Worm (Caenorhabditis elegans): Measurements from ENCODE around the gene unc-112.

unc-112 gene

DNA sequence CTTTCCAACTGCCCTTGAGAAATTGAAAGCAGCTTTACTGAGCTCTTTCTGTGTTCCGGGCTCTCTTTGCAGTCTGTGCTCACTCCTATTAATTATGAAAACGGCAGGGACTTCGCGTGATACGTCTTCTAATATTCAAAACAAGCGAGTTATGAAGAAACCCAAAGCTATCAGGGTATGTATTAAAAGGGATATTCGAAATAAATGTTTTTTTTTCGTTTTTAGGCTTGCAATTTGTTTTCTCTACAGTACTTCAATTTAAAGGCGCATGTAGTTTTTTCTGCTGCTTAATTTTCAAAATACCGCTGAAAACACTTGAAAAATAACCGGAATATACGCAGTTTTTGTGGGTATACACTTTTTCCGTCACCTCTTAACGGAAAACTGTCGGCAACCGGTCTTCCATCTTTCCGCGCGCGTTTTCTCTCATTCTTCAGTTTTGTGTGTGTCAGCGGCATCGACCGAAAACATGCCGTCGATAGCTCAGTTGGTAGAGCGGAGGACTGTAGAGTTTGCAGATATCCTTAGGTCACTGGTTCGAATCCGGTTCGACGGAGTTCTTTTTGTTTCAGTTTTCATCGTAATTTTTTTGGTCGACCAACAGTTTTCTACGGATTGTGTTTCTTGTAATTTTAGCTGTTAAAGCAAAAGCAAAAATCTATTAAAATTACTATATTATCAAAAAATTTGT lies 7.2 kb downstream of the unc-112 start, which contains the start of gene gasr-8:
Gene gasr-8, plus strand, starts transcription at position 51 of the 691 bp plus-strand sequence.
- TF ChIP-seq T22C8.4 (GFP tag; IDR thresholded peaks at IDR 0.05) (peak; percentile 34; the same call in 1 of the 2 replicates), med-1 (GFP tag; optimal IDR thresholded peaks at IDR 0.05; ENCODE audit: insufficient read depth) (peak; percentile 2), klf-2 (GFP tag; conservative IDR thresholded peaks at IDR 0.05) (0 out of 2 replicates have a peak, but pooled peaks have one; percentile 61), ztf-23 (GFP tag; IDR thresholded peaks at IDR 0.05) (no peak), ztf-29 (GFP tag; IDR thresholded peaks at IDR 0.05) (no peak), tab-1 (GFP tag; IDR thresholded peaks at IDR 0.05) (peak; percentile 79), cog-1 (tag; optimal IDR thresholded peaks at IDR 0.05) (no peak), flt-1 (GFP tag; IDR thresholded peaks at IDR 0.05) (peak; percentile 88), ref-1 (GFP tag; conservative IDR thresholded peaks at IDR 0.05) (no peak)

DNA sequence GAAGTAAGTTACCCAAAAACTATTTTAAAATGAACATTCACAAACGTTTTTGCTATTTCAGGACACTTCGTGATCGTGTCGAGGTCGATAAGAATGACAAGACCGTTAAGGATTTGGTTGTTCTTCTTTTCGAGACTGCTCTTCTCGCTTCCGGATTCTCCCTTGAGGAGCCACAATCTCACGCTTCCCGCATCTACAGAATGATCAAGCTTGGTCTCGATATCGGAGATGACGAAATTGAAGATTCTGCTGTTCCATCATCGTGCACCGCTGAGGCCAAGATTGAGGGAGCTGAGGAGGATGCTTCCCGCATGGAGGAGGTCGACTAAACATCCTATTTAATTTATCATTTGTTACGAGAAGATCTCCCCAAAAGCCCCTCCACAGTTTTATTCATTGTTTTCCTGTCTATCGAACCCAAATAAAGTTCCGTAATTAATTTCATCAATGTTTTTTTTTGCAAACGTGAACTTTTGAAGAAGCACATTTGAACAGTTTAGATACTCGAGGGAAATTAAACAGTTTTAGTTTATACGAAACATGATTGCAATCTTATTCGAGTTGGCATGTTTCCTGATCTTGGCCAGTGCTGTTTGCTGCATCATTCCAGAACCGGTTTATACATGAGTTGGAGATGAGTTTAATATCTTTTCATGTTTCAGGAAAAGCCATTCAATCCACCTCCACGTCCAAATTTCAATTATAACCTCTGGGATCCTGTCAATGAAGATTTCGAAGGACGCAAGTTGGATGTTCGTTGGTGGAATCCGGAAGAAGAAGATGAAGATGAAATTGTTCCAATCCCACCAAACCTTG lies 8.1 kb downstream of the unc-112 start, which contains the start of gene C47E8.11:
Gene C47E8.11, plus strand, starts transcription at position 520 of the 816 bp plus-strand sequence.
- no peak for TF ChIP-seq ref-1 (GFP tag; conservative IDR thresholded peaks at IDR 0.05)
- no peak for TF ChIP-seq klf-2 (GFP tag; conservative IDR thresholded peaks at IDR 0.05)
- no peak for TF ChIP-seq flt-1 (GFP tag; IDR thresholded peaks at IDR 0.05)
- no peak for TF ChIP-seq ztf-29 (GFP tag; IDR thresholded peaks at IDR 0.05)
- TF ChIP-seq T22C8.4 (GFP tag; IDR thresholded peaks at IDR 0.05): no peak
- no peak for TF ChIP-seq med-1 (GFP tag; optimal IDR thresholded peaks at IDR 0.05; ENCODE audit: insufficient read depth)
- no peak for TF ChIP-seq cog-1 (tag; optimal IDR thresholded peaks at IDR 0.05)

DNA sequence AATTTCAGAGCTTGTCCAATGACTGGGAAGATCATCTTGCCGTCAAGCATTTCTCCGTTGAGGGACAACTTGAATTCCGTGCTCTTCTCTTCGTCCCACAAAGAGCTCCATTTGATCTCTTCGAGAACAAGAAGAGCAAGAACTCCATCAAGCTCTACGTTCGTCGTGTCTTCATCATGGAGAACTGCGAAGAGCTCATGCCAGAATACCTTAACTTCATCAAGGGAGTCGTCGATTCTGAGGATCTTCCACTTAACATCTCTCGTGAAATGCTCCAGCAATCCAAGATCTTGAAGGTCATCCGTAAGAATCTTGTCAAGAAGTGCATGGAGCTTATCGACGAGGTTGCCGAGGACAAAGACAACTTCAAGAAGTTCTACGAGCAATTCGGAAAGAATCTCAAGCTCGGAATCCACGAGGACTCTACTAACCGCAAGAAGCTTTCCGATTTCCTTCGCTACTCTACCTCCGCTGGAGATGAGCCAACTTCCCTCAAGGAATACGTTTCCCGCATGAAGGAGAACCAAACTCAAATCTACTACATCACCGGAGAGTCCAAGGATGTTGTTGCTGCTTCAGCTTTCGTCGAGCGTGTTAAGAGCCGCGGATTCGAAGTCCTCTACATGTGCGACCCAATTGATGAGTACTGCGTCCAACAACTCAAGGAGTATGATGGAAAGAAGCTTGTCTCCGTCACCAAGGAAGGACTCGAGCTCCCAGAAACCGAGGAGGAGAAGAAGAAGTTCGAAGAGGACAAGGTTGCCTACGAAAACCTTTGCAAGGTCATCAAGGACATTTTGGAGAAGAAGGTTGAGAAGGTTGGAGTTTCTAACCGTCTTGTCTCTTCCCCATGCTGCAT lies 9.1 kb downstream of the unc-112 start:
- TF ChIP-seq med-1 (GFP tag; optimal IDR thresholded peaks at IDR 0.05; ENCODE audit: insufficient read depth): no peak

DNA sequence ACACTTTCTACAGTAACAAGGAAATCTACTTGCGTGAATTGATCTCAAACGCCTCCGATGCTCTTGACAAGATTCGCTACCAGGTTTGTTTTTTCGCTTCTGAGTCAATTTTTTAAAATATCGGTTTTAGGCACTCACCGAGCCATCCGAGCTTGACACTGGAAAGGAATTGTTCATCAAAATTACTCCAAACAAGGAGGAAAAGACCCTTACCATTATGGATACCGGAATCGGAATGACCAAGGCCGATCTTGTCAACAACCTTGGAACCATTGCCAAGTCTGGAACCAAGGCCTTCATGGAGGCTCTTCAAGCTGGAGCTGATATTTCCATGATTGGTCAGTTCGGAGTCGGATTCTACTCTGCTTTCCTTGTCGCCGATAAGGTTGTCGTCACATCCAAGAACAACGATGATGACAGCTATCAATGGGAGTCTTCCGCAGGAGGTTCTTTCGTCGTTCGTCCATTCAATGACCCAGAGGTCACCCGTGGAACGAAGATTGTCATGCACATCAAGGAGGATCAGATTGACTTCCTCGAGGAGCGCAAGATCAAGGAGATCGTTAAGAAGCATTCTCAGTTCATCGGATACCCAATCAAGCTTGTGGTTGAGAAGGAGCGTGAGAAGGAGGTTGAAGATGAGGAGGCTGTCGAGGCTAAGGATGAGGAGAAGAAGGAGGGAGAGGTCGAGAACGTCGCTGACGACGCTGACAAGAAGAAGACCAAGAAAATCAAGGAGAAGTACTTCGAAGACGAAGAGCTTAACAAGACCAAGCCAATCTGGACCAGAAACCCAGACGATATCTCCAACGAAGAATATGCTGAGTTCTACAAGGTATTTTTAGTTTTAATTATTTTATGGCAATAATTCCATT lies 10.0 kb downstream of the unc-112 start:
- TF ChIP-seq ref-1 (GFP tag; conservative IDR thresholded peaks at IDR 0.05) (no peak), klf-2 (GFP tag; conservative IDR thresholded peaks at IDR 0.05) (no peak), ztf-29 (GFP tag; IDR thresholded peaks at IDR 0.05) (no peak), tab-1 (GFP tag; IDR thresholded peaks at IDR 0.05) (no peak), T22C8.4 (GFP tag; IDR thresholded peaks at IDR 0.05) (no peak), flt-1 (GFP tag; IDR thresholded peaks at IDR 0.05) (no peak), med-1 (GFP tag; optimal IDR thresholded peaks at IDR 0.05; ENCODE audit: insufficient read depth) (no peak), ztf-23 (GFP tag; IDR thresholded peaks at IDR 0.05) (no peak), cog-1 (tag; optimal IDR thresholded peaks at IDR 0.05) (no peak)

DNA sequence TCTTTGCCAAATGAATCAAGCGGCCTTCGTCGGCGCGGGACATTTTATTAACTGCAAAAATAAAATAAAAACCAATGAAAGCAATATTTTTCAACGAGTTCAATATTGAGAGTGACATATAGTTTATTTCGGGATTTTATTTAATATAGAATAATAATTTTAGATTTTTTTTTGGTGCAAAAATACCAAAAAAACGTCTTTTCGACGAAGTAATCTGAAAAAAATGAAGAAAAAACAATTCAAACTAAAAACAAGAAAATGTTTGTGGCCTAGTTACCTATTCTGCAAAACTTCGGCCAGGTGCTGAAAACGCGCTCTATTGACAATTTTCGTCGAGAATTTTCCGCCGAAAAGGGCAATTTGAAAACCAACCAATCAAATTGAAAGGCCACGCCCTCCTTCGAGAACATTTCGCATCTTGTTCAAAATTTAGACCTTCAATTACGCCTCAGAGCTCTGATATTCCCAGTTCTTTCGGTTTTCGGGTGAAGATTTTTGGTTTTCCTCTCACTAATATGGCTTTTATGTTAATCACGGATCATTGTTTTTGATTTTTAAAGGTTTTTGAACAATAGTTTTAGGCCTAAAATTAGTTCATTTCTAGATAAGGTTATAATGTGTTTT lies 10.9 kb downstream of the unc-112 start, which contains the start of gene C47E8.4:
Gene C47E8.4, minus strand, starts transcription at position 51 of the 624 bp plus-strand sequence.
- TF ChIP-seq T22C8.4 (GFP tag; IDR thresholded peaks at IDR 0.05) (0 out of 2 replicates have a peak, but pooled peaks have one; percentile 50), flt-1 (GFP tag; IDR thresholded peaks at IDR 0.05) (peak; percentile 69), ztf-29 (GFP tag; IDR thresholded peaks at IDR 0.05) (no peak), tab-1 (GFP tag; IDR thresholded peaks at IDR 0.05) (no peak), klf-2 (GFP tag; conservative IDR thresholded peaks at IDR 0.05) (no peak), med-1 (GFP tag; optimal IDR thresholded peaks at IDR 0.05; ENCODE audit: insufficient read depth) (no peak), ztf-23 (GFP tag; IDR thresholded peaks at IDR 0.05) (peak; percentile 88), ref-1 (GFP tag; conservative IDR thresholded peaks at IDR 0.05) (no peak), cog-1 (tag; optimal IDR thresholded peaks at IDR 0.05) (peak; percentile 90)

DNA sequence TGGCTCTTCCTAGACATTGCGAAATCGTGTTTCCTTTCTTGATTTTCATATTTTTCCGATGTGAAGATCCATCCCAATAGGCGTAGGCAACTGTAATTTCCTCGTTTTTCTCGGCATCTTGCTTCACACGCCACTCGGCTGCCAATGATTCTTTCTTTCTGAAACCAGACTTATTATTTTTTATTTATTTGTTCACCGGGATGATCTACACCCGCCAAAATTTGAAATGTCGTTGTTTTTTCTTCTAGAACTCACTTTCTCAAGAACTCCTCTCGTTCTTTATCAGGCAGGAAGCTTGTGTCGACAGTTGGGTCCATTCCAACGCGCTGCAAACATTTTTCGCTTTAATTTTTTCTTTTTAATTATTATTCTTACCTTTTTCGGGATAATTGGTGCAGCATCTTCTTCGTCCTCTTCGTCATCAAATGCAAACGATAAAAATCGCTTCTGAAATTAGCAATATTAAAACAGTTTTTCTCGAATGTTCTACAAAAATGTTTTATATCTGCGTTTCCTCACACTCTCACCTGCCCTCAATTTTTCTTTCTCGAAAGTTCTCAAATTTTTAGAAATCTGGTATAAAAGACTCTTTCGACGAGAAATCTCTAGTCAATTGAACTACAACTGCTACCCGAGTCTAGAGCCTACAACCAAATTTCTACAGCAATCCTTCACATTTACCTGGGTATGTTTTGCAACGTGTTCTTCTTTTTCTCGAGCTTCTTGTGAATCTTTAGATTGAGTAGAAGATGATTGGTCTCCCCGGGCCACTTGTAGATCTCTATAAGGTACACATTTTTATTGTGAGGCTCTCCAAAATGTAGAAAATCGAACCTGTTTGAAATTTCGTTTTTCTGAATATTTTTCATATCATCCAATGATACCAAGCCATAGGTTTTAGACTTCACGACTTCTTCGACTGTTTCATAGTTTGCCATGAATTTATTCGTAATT lies 11.8 kb downstream of the unc-112 start, which contains the start of gene hsp-90:
Gene hsp-90, plus strand, starts transcription at position 560 of the 954 bp plus-strand sequence.
- TF ChIP-seq T22C8.4 (GFP tag; IDR thresholded peaks at IDR 0.05) (no peak), ztf-23 (GFP tag; IDR thresholded peaks at IDR 0.05) (no peak), med-1 (GFP tag; optimal IDR thresholded peaks at IDR 0.05; ENCODE audit: insufficient read depth) (no peak), tab-1 (GFP tag; IDR thresholded peaks at IDR 0.05) (no peak), flt-1 (GFP tag; IDR thresholded peaks at IDR 0.05) (no peak), cog-1 (tag; optimal IDR thresholded peaks at IDR 0.05) (no peak), klf-2 (GFP tag; conservative IDR thresholded peaks at IDR 0.05) (no peak), ref-1 (GFP tag; conservative IDR thresholded peaks at IDR 0.05) (no peak), ztf-29 (GFP tag; IDR thresholded peaks at IDR 0.05) (no peak)

DNA sequence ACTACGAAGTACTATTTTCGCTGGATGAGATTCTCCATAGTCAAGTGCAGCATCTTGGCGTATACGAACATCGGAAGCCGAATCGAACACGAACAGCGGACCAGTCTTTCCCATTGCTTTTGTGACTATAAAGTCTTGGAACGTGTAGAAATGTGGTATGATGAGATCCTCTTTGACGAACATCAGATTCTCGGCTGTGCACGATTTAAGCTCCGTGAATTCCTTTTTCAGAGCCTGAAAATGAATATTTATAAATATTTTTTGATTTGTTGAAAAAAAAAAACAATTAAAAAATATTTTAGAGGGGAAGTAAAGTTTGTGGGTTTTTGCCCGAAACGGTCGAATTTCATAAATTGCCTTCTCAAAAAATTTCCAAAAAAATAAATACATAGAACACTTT lies 12.5 kb downstream of the unc-112 start:
- TF ChIP-seq ztf-29 (GFP tag; IDR thresholded peaks at IDR 0.05) (no peak), tab-1 (GFP tag; IDR thresholded peaks at IDR 0.05) (no peak), ztf-23 (GFP tag; IDR thresholded peaks at IDR 0.05) (no peak), flt-1 (GFP tag; IDR thresholded peaks at IDR 0.05) (no peak), klf-2 (GFP tag; conservative IDR thresholded peaks at IDR 0.05) (no peak), ref-1 (GFP tag; conservative IDR thresholded peaks at IDR 0.05) (no peak), T22C8.4 (GFP tag; IDR thresholded peaks at IDR 0.05) (no peak), cog-1 (tag; optimal IDR thresholded peaks at IDR 0.05) (no peak), med-1 (GFP tag; optimal IDR thresholded peaks at IDR 0.05; ENCODE audit: insufficient read depth) (no peak)

All from whole organism, midembryonic.